Fruit fly (Drosophila melanogaster) whole organism, embryonic: ENCODE data around the gene CG7879.

Experiments used
- Abd-B ChIP-seq: fragments of 200-800 bp; sonication (Bioruptor generic); optimal IDR thresholded peaks from 2 replicates; lab custom pipeline; 2018; ENCODE audit warnings: missing biosample characterization, mild to moderate bottlenecking, missing genetic modification characterization, moderate library complexity
- Atf6 ChIP-seq: fragments of 200-800 bp; sonication (Bioruptor generic); IDR thresholded peaks from 2 replicates; pipeline ENCODE4 v1.3.6; 2022; ENCODE audit warnings: missing biosample characterization, missing genetic modification characterization
- B-H2 ChIP-seq: fragments of 200-800 bp; sonication (Bioruptor generic); optimal IDR thresholded peaks from 2 replicates; lab custom pipeline; 2018; ENCODE audit warnings: missing biosample characterization, mild to moderate bottlenecking, missing genetic modification characterization
- CG10267 ChIP-seq: fragments of 200-800 bp; sonication (Bioruptor generic); optimal IDR thresholded peaks from 2 replicates; lab custom pipeline; 2018; ENCODE audit warnings: missing biosample characterization, mild to moderate bottlenecking, missing genetic modification characterization, moderate library complexity
- CG10462 ChIP-seq: fragments of 200-800 bp; sonication (Bioruptor generic); optimal IDR thresholded peaks from 2 replicates; lab custom pipeline; 2016; ENCODE audit warnings: missing biosample characterization, missing genetic modification characterization
- CG11560 ChIP-seq: fragments of 200-800 bp; sonication (Bioruptor generic); IDR thresholded peaks from 3 replicates; pipeline ENCODE4 v1.3.6; 2022; ENCODE audit warnings: missing biosample characterization, missing genetic modification characterization
- CG12104 ChIP-seq: fragments of 200-800 bp; sonication (Bioruptor generic); optimal IDR thresholded peaks from 3 replicates; lab custom pipeline; 2016; ENCODE audit warnings: missing biosample characterization, missing genetic modification characterization
- CG12299 ChIP-seq: fragments of 200-800 bp; sonication (Bioruptor generic); optimal IDR thresholded peaks from 2 replicates; lab custom pipeline; 2018; ENCODE audit warnings: missing biosample characterization, mild to moderate bottlenecking, missing genetic modification characterization
- CG12769 ChIP-seq: fragments of 200-800 bp; sonication (Bioruptor generic); optimal IDR thresholded peaks from 2 replicates; lab custom pipeline; 2019; ENCODE audit warnings: missing biosample characterization, mild to moderate bottlenecking, missing genetic modification characterization, moderate library complexity
- CG12942 ChIP-seq: fragments of 200-800 bp; sonication (Bioruptor generic); optimal IDR thresholded peaks from 3 replicates; lab custom pipeline; 2016; ENCODE audit warnings: missing biosample characterization, missing genetic modification characterization
- CG13424 ChIP-seq: fragments of 200-800 bp; sonication (Bioruptor generic); optimal IDR thresholded peaks from 2 replicates; lab custom pipeline; 2019; ENCODE audit warnings: missing biosample characterization, mild to moderate bottlenecking, missing genetic modification characterization, moderate library complexity
- CG13624 ChIP-seq: fragments of 200-800 bp; sonication (Bioruptor generic); optimal IDR thresholded peaks from 2 replicates; lab custom pipeline; 2016; ENCODE audit warnings: missing biosample characterization, missing genetic modification characterization
- CG14667 ChIP-seq: fragments of 200-800 bp; sonication (Bioruptor generic); IDR thresholded peaks from 2 replicates; pipeline ENCODE4 v1.3.6; 2022; ENCODE audit warnings: missing biosample characterization, missing genetic modification characterization
- CG14710 ChIP-seq: fragments of 200-800 bp; sonication (Bioruptor generic); optimal IDR thresholded peaks from 3 replicates; lab custom pipeline; 2019; ENCODE audit warnings: missing biosample characterization, mild to moderate bottlenecking, missing genetic modification characterization, moderate library complexity
- CG15696 ChIP-seq: fragments of 200-800 bp; sonication (Bioruptor generic); optimal IDR thresholded peaks from 2 replicates; lab custom pipeline; 2019; ENCODE audit warnings: missing biosample characterization, mild to moderate bottlenecking, missing genetic modification characterization, moderate library complexity
- CG16779 ChIP-seq: fragments of 200-800 bp; sonication (Bioruptor generic); IDR thresholded peaks from 2 replicates; pipeline ENCODE4 v1.3.6; 2022; ENCODE audit warnings: missing biosample characterization, missing genetic modification characterization
- CG17829 ChIP-seq: fragments of 200-800 bp; optimal IDR thresholded peaks from 2 replicates; lab custom pipeline; 2019; ENCODE audit warnings: missing biosample characterization, mild to moderate bottlenecking, missing genetic modification characterization, moderate library complexity
- CG1832 ChIP-seq: fragments of 200-800 bp; sonication (Bioruptor generic); optimal IDR thresholded peaks from 2 replicates; lab custom pipeline; 2017; ENCODE audit warnings: missing biosample characterization, mild to moderate bottlenecking, missing genetic modification characterization, inconsistent platforms
- CG2678 ChIP-seq: fragments of 200-800 bp; sonication (Bioruptor generic); optimal IDR thresholded peaks from 3 replicates; lab custom pipeline; 2019; ENCODE audit warnings: missing biosample characterization, mild to moderate bottlenecking, missing genetic modification characterization, moderate library complexity
- CG6813 ChIP-seq: fragments of 200-800 bp; sonication (Bioruptor generic); optimal IDR thresholded peaks from 2 replicates; lab custom pipeline; 2017; ENCODE audit warnings: missing biosample characterization, missing genetic modification characterization, mild to moderate bottlenecking, moderate library complexity, missing genetic modification reagents
- CG7745 ChIP-seq: fragments of 200-800 bp; sonication (Bioruptor generic); optimal IDR thresholded peaks from 2 replicates; lab custom pipeline; 2018; ENCODE audit warnings: missing biosample characterization, mild to moderate bottlenecking, missing genetic modification characterization, moderate library complexity
- CG8388 ChIP-seq: fragments of 200-800 bp; sonication (Bioruptor generic); optimal IDR thresholded peaks from 2 replicates; lab custom pipeline; 2019; ENCODE audit warnings: missing biosample characterization, mild to moderate bottlenecking, missing genetic modification characterization, moderate library complexity
- CG9727 ChIP-seq: fragments of 200-800 bp; sonication (Bioruptor generic); optimal IDR thresholded peaks from 3 replicates; lab custom pipeline; 2017; ENCODE audit warnings: missing biosample characterization, mild to moderate bottlenecking, missing genetic modification characterization
- D ChIP-seq, 2 experiments: fragments of 200-800 bp in 1 of 2; fragments of >200 bp in 1 of 2; sonication (Bioruptor generic) in 1 of 2; optimal IDR thresholded peaks; 2 replicates in 1 of 2; 3 replicates in 1 of 2; lab custom pipeline; 2017; ENCODE audit warnings: mild to moderate bottlenecking in 1 of 2, missing biosample characterization in 1 of 2, missing genetic modification characterization in 1 of 2, missing genetic modification reagents in 1 of 2
- D19A ChIP-seq: fragments of 200-800 bp; optimal IDR thresholded peaks from 3 replicates; lab custom pipeline; 2019; ENCODE audit warnings: missing biosample characterization, mild to moderate bottlenecking, missing genetic modification characterization, moderate library complexity
- Dbx ChIP-seq: fragments of 200-800 bp; sonication (Bioruptor generic); IDR thresholded peaks from 3 replicates; pipeline ENCODE4 v1.3.6; 2022; ENCODE audit warnings: missing biosample characterization, missing genetic modification characterization
- H15 ChIP-seq: fragments of 200-800 bp; sonication (Bioruptor generic); IDR thresholded peaks from 3 replicates; pipeline ENCODE4 v1.3.6; 2022; ENCODE audit warnings: missing biosample characterization, missing genetic modification characterization
- HLHmδ ChIP-seq: fragments of 200-800 bp; sonication (Bioruptor generic); optimal IDR thresholded peaks from 2 replicates; lab custom pipeline; 2018; ENCODE audit warnings: missing biosample characterization, mild to moderate bottlenecking, missing genetic modification characterization, moderate library complexity
- Hr78 ChIP-seq, 2 experiments: fragments of 200-800 bp in 1 of 2; fragments of >200 bp in 1 of 2; sonication (Bioruptor generic) in 1 of 2; optimal IDR thresholded peaks; 2 replicates each; lab custom pipeline; 2017 to 2019; ENCODE audit warnings: missing biosample characterization in 2 of 2, missing genetic modification characterization in 2 of 2, mild to moderate bottlenecking in 1 of 2, moderate library complexity in 1 of 2
- NFAT ChIP-seq: fragments of 200-800 bp; sonication (Bioruptor generic); IDR thresholded peaks from 2 replicates; pipeline ENCODE4 v1.3.6; 2022; ENCODE audit warnings: missing biosample characterization, missing genetic modification characterization
- NfI ChIP-seq: fragments of 200-800 bp; sonication (Bioruptor generic); optimal IDR thresholded peaks from 3 replicates; lab custom pipeline; 2018; ENCODE audit warnings: missing biosample characterization, mild to moderate bottlenecking, missing genetic modification characterization, moderate library complexity
- Oli ChIP-seq: fragments of 200-800 bp; sonication (Bioruptor generic); optimal IDR thresholded peaks from 2 replicates; lab custom pipeline; 2018; ENCODE audit warnings: missing biosample characterization, mild to moderate bottlenecking, missing genetic modification characterization, moderate library complexity
- Ptx1 ChIP-seq: fragments of 200-800 bp; sonication (Bioruptor generic); IDR thresholded peaks from 2 replicates; pipeline ENCODE4 v1.3.6; 2022; ENCODE audit warnings: missing biosample characterization, missing genetic modification characterization
- Rx ChIP-seq: fragments of 200-800 bp; sonication (Bioruptor generic); IDR thresholded peaks from 2 replicates; pipeline ENCODE4 v1.3.6; 2022; ENCODE audit warnings: missing biosample characterization, missing genetic modification characterization
- Ssrp ChIP-seq: fragments of 200-800 bp; sonication (Bioruptor generic); optimal IDR thresholded peaks from 2 replicates; lab custom pipeline; 2018; ENCODE audit warnings: missing biosample characterization, mild to moderate bottlenecking, missing genetic modification characterization, moderate library complexity
- YL-1 ChIP-seq: fragments of 200-800 bp; sonication (Bioruptor generic); optimal IDR thresholded peaks from 3 replicates; lab custom pipeline; 2017; ENCODE audit warnings: missing biosample characterization, mild to moderate bottlenecking, missing genetic modification characterization
- bcd ChIP-seq: fragments of 200-800 bp; sonication (Bioruptor generic); optimal IDR thresholded peaks from 2 replicates; lab custom pipeline; 2017; ENCODE audit warnings: missing biosample characterization, mild to moderate bottlenecking, missing genetic modification characterization
- fd96Cb ChIP-seq: fragments of 200-800 bp; sonication (Bioruptor generic); optimal IDR thresholded peaks from 2 replicates; lab custom pipeline; 2018; ENCODE audit warnings: missing biosample characterization, mild to moderate bottlenecking, missing genetic modification characterization, moderate library complexity
- jigr1 ChIP-seq: fragments of 200-800 bp; sonication (Bioruptor generic); IDR thresholded peaks from 3 replicates; pipeline ENCODE4 v1.3.6; 2022; ENCODE audit warnings: missing biosample characterization, missing genetic modification characterization
- mirr ChIP-seq: fragments of 200-800 bp; sonication (Bioruptor generic); optimal IDR thresholded peaks from 3 replicates; lab custom pipeline; 2018; ENCODE audit warnings: missing biosample characterization, mild to moderate bottlenecking, missing genetic modification characterization
- nerfin-1 ChIP-seq: fragments of 200-800 bp; sonication (Bioruptor generic); optimal IDR thresholded peaks from 3 replicates; lab custom pipeline; 2019; ENCODE audit warnings: missing biosample characterization, mild to moderate bottlenecking, missing genetic modification characterization, moderate library complexity
- nmo ChIP-seq: fragments of 200-800 bp; sonication (Bioruptor generic); optimal IDR thresholded peaks from 2 replicates; lab custom pipeline; 2018; ENCODE audit warnings: missing biosample characterization, mild to moderate bottlenecking, missing genetic modification characterization, moderate library complexity
- ranshi ChIP-seq: fragments of 200-800 bp; sonication (Bioruptor generic); IDR thresholded peaks from 2 replicates; pipeline ENCODE4 v1.3.6; 2022; ENCODE audit warnings: missing biosample characterization, missing genetic modification characterization
- scrt ChIP-seq: fragments of 200-800 bp; sonication (Bioruptor generic); optimal IDR thresholded peaks from 2 replicates; lab custom pipeline; 2018; ENCODE audit warnings: missing biosample characterization, mild to moderate bottlenecking, missing genetic modification characterization, moderate library complexity
- sisA ChIP-seq: fragments of 200-800 bp; sonication (Bioruptor generic); IDR thresholded peaks from 2 replicates; pipeline ENCODE4 v1.3.6; 2022; ENCODE audit warnings: missing biosample characterization, missing genetic modification characterization
- tna ChIP-seq: fragments of 200-800 bp; sonication (Bioruptor generic); IDR thresholded peaks from 2 replicates; pipeline ENCODE4 v1.3.6; 2022; ENCODE audit warnings: missing biosample characterization, missing genetic modification characterization; ENCODE audit not compliant: partially characterized antibody
- vvl ChIP-seq: fragments of 200-800 bp; sonication (Bioruptor generic); IDR thresholded peaks from 2 replicates; pipeline ENCODE4 v1.3.6; 2022; ENCODE audit warnings: missing biosample characterization, missing genetic modification characterization
- zfh2 ChIP-seq: fragments of 200-800 bp; sonication (Bioruptor generic); optimal IDR thresholded peaks from 2 replicates; lab custom pipeline; 2016; ENCODE audit warnings: missing biosample characterization, missing genetic modification characterization

CG7879 gene

DNA sequence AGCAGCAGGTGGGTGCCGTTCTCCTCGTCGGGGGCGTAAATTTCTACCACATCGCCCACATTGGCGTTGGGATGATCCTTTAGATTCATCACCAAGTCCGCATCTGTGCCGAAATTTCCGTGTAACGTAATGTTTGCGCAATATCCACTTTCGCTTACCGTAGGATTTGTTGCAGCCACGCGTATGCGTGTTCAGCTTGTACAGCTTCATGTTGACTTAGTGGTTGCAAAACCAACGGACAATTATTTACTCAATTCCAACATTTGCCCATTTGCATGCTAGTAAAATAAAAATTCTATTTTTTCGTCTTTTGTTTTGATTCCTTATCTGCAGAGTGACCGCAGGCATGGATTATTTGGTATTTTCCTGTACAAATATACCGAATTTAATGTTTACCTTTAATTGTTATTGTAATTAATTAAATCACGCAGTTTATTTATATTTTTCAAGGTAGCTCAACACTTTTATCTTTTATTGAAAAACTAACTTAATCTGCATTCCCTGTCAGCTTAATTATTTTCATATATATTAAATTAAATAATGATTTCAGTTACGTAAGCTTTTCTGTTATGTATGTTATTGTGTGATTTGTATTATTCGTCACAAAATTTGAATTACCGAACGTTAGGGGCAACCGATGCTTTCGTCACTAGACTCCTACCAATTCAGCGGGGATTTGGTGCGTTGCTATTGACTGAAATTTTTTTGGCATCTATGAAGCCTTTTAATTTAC is 34.5 kb downstream of the CG7879 start, which contains the start of gene Iml1 (continued):
- no peak for TF ChIP-seq bcd (GFP tag; lab: Kevin White, UChicago)
- TF ChIP-seq CG7745 (tag; lab: Kevin White, UChicago), result peak; percentile 60
- no peak for TF ChIP-seq D19A
- TF ChIP-seq CG9727 (GFP tag; lab: Kevin White, UChicago), result peak; percentile 7
- no peak for TF ChIP-seq Hr78 (GFP tag; optimal IDR thresholded peaks at IDR 0.05; lab: Kevin White, UChicago)
- TF ChIP-seq CG1832 (GFP tag; lab: Kevin White, UChicago), result no peak
- peak; percentile 70 for TF ChIP-seq vvl
- no peak for TF ChIP-seq CG10462 (GFP tag; lab: Kevin White, UChicago)
- TF ChIP-seq CG14667 (GFP tag; lab: Robert Waterston, UW), result peak; percentile 31; the same call in 1 of the 2 replicates
- TF ChIP-seq CG14710 (tag; lab: Kevin White, UChicago), result peak; percentile 50
- TF ChIP-seq CG11560 (tag; lab: Robert Waterston, UW), result peak; percentile 21; the same call in 1 of the 3 replicates
- TF ChIP-seq CG12942 (GFP tag; lab: Kevin White, UChicago), result peak; percentile 31
- peak; percentile 60 for TF ChIP-seq nerfin-1 (tag; lab: Kevin White, UChicago)
- peak; percentile 58 for TF ChIP-seq CG17829 (tag; lab: Kevin White, UChicago)
- peak; percentile 6 for TF ChIP-seq fd96Cb (tag; lab: Kevin White, UChicago)
- TF ChIP-seq zfh2 (GFP tag; lab: Kevin White, UChicago), result peak; percentile 56
- TF ChIP-seq YL-1 (GFP tag; lab: Kevin White, UChicago), result peak; percentile 43
- TF ChIP-seq Oli (tag; lab: Kevin White, UChicago), result peak; percentile 11
- peak; percentile 30 for TF ChIP-seq CG13424
- TF ChIP-seq NFAT (GFP tag; lab: Robert Waterston, UW), result peak; percentile 54
- TF ChIP-seq Ptx1, result peak; percentile 75
- no peak for TF ChIP-seq CG6813 (GFP tag; lab: Kevin White, UChicago)
- TF ChIP-seq Atf6 (GFP tag; lab: Robert Waterston, UW), result peak; percentile 33; the same call in 1 of the 2 replicates
- TF ChIP-seq scrt, result no peak
- TF ChIP-seq jigr1 (GFP tag; lab: Robert Waterston, UW), result peak; percentile 44; the same call in 1 of the 3 replicates
- no peak for TF ChIP-seq CG12769 (tag; lab: Kevin White, UChicago)
- TF ChIP-seq HLHmδ (GFP tag; lab: Kevin White, UChicago), result no peak
- no peak for TF ChIP-seq CG13624 (GFP tag; lab: Kevin White, UChicago)
- TF ChIP-seq CG16779 (GFP tag; lab: Robert Waterston, UW), result no peak
- no peak for TF ChIP-seq tna (GFP tag; lab: Robert Waterston, UW)
- no peak for TF ChIP-seq CG2678 (tag; lab: Kevin White, UChicago)
- TF ChIP-seq H15 (GFP tag; lab: Robert Waterston, UW), result no peak
- TF ChIP-seq mirr (GFP tag; lab: Kevin White, UChicago), result no peak
- TF ChIP-seq D (optimal IDR thresholded peaks at IDR 0.05; lab: Kevin White, UChicago), result no peak
- TF ChIP-seq D (GFP tag; optimal IDR thresholded peaks at IDR 0.05; lab: Kevin White, UChicago), result no peak
- peak; percentile 17 for TF ChIP-seq NfI
- TF ChIP-seq CG12299 (tag; lab: Kevin White, UChicago), result peak; percentile 30
- TF ChIP-seq CG8388 (GFP tag; lab: Kevin White, UChicago), result peak; percentile 32
- TF ChIP-seq CG15696, result peak; percentile 6
- 0 out of 2 replicates have a peak, but pooled peaks have one; percentile 15 for TF ChIP-seq ranshi (GFP tag; lab: Robert Waterston, UW)
- TF ChIP-seq Dbx (GFP tag; lab: Robert Waterston, UW), result no peak
- peak; percentile 47 for TF ChIP-seq CG10267 (tag; lab: Kevin White, UChicago)
- TF ChIP-seq Ssrp (tag; lab: Kevin White, UChicago), result peak; percentile 11
- 0 out of 2 replicates have a peak, but pooled peaks have one; percentile 14 for TF ChIP-seq Rx (GFP tag; lab: Robert Waterston, UW)
- no peak for TF ChIP-seq B-H2 (GFP tag; lab: Kevin White, UChicago)
- peak; percentile 56 for TF ChIP-seq sisA (GFP tag; lab: Robert Waterston, UW)
- peak; percentile 71 for TF ChIP-seq nmo (GFP tag; lab: Kevin White, UChicago)
- peak; percentile 61 for TF ChIP-seq Abd-B (GFP tag; lab: Kevin White, UChicago)
- TF ChIP-seq CG12104 (GFP tag; lab: Kevin White, UChicago), result peak; percentile 7
